Worm (Caenorhabditis elegans) whole organism, late embryonic: ENCODE measurements around the gene C17F4.12.

Source experiments
- C38D4.7 ChIP-seq: fragments of 200-800 bp; sonication (Bioruptor generic); optimal IDR thresholded peaks from 2 replicates; lab custom pipeline; 2018; ENCODE audit warnings: mild to moderate bottlenecking, missing genetic modification characterization, moderate library complexity, missing compliant biosample characterization
- Y22D7AL.16 ChIP-seq: sonication (generic microtip); optimal IDR thresholded peaks from 2 replicates; lab custom pipeline; 2016; ENCODE audit warnings: missing genetic modification characterization, missing compliant biosample characterization
- ceh-18 ChIP-seq: sonication (generic microtip); optimal IDR thresholded peaks from 2 replicates; lab custom pipeline; 2016; ENCODE audit warnings: missing genetic modification characterization, missing compliant biosample characterization
- ceh-34 ChIP-seq: sonication (generic microtip); optimal IDR thresholded peaks from 2 replicates; lab custom pipeline; 2016; ENCODE audit warnings: mild to moderate bottlenecking, missing genetic modification characterization, missing compliant biosample characterization
- ceh-48 ChIP-seq: sonication (generic microtip); optimal IDR thresholded peaks from 2 replicates; lab custom pipeline; 2016; ENCODE audit warnings: missing genetic modification characterization, inconsistent platforms, missing compliant biosample characterization
- ceh-6 ChIP-seq: fragments of 200-800 bp; sonication (Bioruptor generic); optimal IDR thresholded peaks from 2 replicates; lab custom pipeline; 2018; ENCODE audit warnings: mild to moderate bottlenecking, missing genetic modification characterization, missing compliant biosample characterization
- che-1 ChIP-seq: sonication (generic microtip); optimal IDR thresholded peaks from 2 replicates; lab custom pipeline; 2016; ENCODE audit warnings: mild to moderate bottlenecking, missing genetic modification characterization, missing compliant biosample characterization
- dmd-4 ChIP-seq: sonication (generic microtip); optimal IDR thresholded peaks from 2 replicates; lab custom pipeline; 2016; ENCODE audit warnings: borderline replicate concordance, missing genetic modification characterization, missing compliant biosample characterization
- fax-1 ChIP-seq: sonication (generic microtip); optimal IDR thresholded peaks from 2 replicates; lab custom pipeline; 2016; ENCODE audit warnings: missing genotype, missing genetic modification characterization, missing compliant biosample characterization
- fkh-10 ChIP-seq: fragments of 150-350 bp; optimal IDR thresholded peaks from 2 replicates; lab custom pipeline; 2014; ENCODE audit warnings: missing biosample characterization, missing genetic modification reagents, missing genetic modification characterization
- fkh-6 ChIP-seq: sonication (generic microtip); optimal IDR thresholded peaks from 2 replicates; lab custom pipeline; 2016; ENCODE audit warnings: missing genetic modification characterization, missing compliant biosample characterization
- hlh-15 ChIP-seq: sonication (generic microtip); optimal IDR thresholded peaks from 2 replicates; lab custom pipeline; 2016; ENCODE audit warnings: missing genetic modification characterization, missing compliant biosample characterization
- hlh-6 ChIP-seq: sonication (generic microtip); optimal IDR thresholded peaks from 2 replicates; lab custom pipeline; 2016; ENCODE audit warnings: missing genotype, missing genetic modification characterization, missing compliant biosample characterization
- lim-6 ChIP-seq: sonication (generic microtip); optimal IDR thresholded peaks from 2 replicates; lab custom pipeline; 2016; ENCODE audit warnings: missing genetic modification characterization, missing compliant biosample characterization
- madf-2 ChIP-seq: sonication (generic microtip); optimal IDR thresholded peaks from 2 replicates; lab custom pipeline; 2017; ENCODE audit warnings: missing genetic modification characterization, missing compliant biosample characterization
- mec-3 ChIP-seq: sonication (generic microtip); optimal IDR thresholded peaks from 2 replicates; lab custom pipeline; 2016; ENCODE audit warnings: borderline replicate concordance, missing genetic modification characterization, missing compliant biosample characterization
- nfya-1 ChIP-seq: sonication (generic microtip); optimal IDR thresholded peaks from 2 replicates; lab custom pipeline; 2017; ENCODE audit warnings: missing genetic modification characterization, mild to moderate bottlenecking, missing compliant biosample characterization, antibody characterized with exemption, moderate library complexity
- nhr-11 ChIP-seq: fragments of 150-350 bp; optimal IDR thresholded peaks from 2 replicates; lab custom pipeline; 2014; ENCODE audit warnings: missing biosample characterization, missing genetic modification characterization
- nhr-232 ChIP-seq: sonication (generic microtip); optimal IDR thresholded peaks from 2 replicates; lab custom pipeline; 2016; ENCODE audit warnings: missing genetic modification characterization, missing compliant biosample characterization
- npax-4 ChIP-seq: sonication (generic microtip); optimal IDR thresholded peaks from 2 replicates; lab custom pipeline; 2016; ENCODE audit warnings: missing genetic modification characterization, missing compliant biosample characterization
- odd-2 ChIP-seq: sonication (generic microtip); optimal IDR thresholded peaks from 2 replicates; lab custom pipeline; 2017; ENCODE audit warnings: antibody characterized with exemption, mild to moderate bottlenecking, missing genetic modification characterization, missing compliant biosample characterization
- pag-3 ChIP-seq: sonication (generic microtip); optimal IDR thresholded peaks from 2 replicates; lab custom pipeline; 2016; ENCODE audit warnings: missing compliant biosample characterization, missing genetic modification characterization, borderline replicate concordance
- pax-1 ChIP-seq: fragments of 150-350 bp; optimal IDR thresholded peaks from 2 replicates; lab custom pipeline; 2014; ENCODE audit warnings: missing biosample characterization, missing genetic modification characterization
- pqm-1 ChIP-seq: sonication (generic microtip); optimal IDR thresholded peaks from 2 replicates; lab custom pipeline; 2016; ENCODE audit warnings: missing genetic modification characterization, missing compliant biosample characterization
- pros-1 ChIP-seq: fragments of 150-350 bp; optimal IDR thresholded peaks from 2 replicates; lab custom pipeline; 2014; ENCODE audit warnings: missing biosample characterization, missing genetic modification reagents, missing genetic modification characterization
- ref-2 ChIP-seq: sonication (generic microtip); optimal IDR thresholded peaks from 2 replicates; lab custom pipeline; 2016; ENCODE audit warnings: missing genetic modification characterization, missing compliant biosample characterization
- sox-4 ChIP-seq: sonication (generic microtip); optimal IDR thresholded peaks from 2 replicates; lab custom pipeline; 2017; ENCODE audit warnings: mild to moderate bottlenecking, missing genetic modification characterization, inconsistent platforms, missing compliant biosample characterization
- syd-9 ChIP-seq: sonication (generic microtip); optimal IDR thresholded peaks from 2 replicates; lab custom pipeline; 2016; ENCODE audit warnings: mild to moderate bottlenecking, missing genetic modification characterization, moderate library complexity, missing compliant biosample characterization
- tbx-2 ChIP-seq: sonication (generic microtip); optimal IDR thresholded peaks from 2 replicates; lab custom pipeline; 2016; ENCODE audit warnings: missing genetic modification characterization, missing compliant biosample characterization
- unc-42 ChIP-seq: sonication (generic microtip); optimal IDR thresholded peaks from 2 replicates; lab custom pipeline; 2016; ENCODE audit warnings: missing genotype, missing genetic modification characterization, missing compliant biosample characterization
- unc-55 ChIP-seq: sonication (generic microtip); optimal IDR thresholded peaks from 2 replicates; lab custom pipeline; 2017; ENCODE audit warnings: missing biosample characterization, missing genetic modification reagents, missing genetic modification characterization
- ztf-16 ChIP-seq: sonication (generic microtip); optimal IDR thresholded peaks from 2 replicates; lab custom pipeline; 2017; ENCODE audit warnings: missing genetic modification characterization, missing compliant biosample characterization

Gene C17F4.12

ce11 chrII:3249406-3249805 lies 5.4 kb upstream of the C17F4.12 start, which contains the start of gene clec-124:
TSS of gene clec-124 (plus strand) at chrII:3249706.
- TF ChIP-seq hlh-15 (tag; lab: Kevin White, UChicago) (no peak), sox-4 (tag; lab: Kevin White, UChicago) (no peak), fax-1 (tag; lab: Kevin White, UChicago) (no peak), fkh-10 (GFP tag; lab: Kevin White, UChicago) (no peak), hlh-6 (no peak), mec-3 (tag; lab: Kevin White, UChicago) (no peak)
- TF ChIP-seq, all 69 proteins: peak for 0

DNA sequence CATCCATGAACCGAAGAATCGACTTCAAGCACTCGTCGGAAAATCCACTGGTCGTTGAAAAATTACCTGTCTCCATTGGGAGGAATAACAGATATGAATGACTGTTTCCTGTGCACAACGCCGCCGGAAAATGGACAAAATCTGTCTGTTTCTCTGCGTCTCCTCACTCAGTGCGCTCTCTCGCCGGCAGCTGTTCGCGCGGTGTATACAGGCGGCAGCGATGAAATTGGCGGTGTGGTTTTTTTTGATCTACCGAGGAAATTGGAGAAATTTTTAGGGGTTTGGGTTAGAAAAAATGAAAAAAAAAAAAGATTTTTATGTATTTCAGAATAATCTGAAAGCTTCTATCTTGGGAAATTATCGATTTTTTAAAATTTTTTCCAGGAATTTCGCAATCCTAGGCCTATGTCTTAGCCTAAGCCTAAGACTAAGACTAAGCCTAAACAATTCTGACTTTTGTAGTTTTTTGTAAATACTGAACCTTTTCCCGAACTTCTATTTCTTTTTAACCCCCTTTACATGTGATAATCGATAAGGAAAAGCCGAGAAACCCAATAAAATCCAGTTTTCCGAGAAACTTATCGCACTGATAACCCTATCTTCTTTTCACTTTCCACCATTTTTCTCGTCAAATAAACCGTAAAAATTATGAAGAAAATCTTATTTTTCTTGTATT lies 4.2 kb upstream of the C17F4.12 start, which contains the start of the genes fbxc-50 and C17F4.2:
TSS of gene fbxc-50 (minus strand) at position 81 of the 676 bp plus-strand sequence.
TSS of gene C17F4.2 (plus strand) at position 626 of the 676 bp plus-strand sequence.
- no peak for TF ChIP-seq ceh-18 (tag; lab: Kevin White, UChicago)
- TF ChIP-seq che-1 (tag; lab: Kevin White, UChicago) = no peak
- no peak for TF ChIP-seq pqm-1 (tag; lab: Kevin White, UChicago)
- no peak for TF ChIP-seq fkh-6 (tag; lab: Kevin White, UChicago)
- no peak for TF ChIP-seq npax-4 (tag; lab: Kevin White, UChicago)
- TF ChIP-seq madf-2 (tag; lab: Kevin White, UChicago) = no peak
- TF ChIP-seq C38D4.7 (GFP tag; lab: Kevin White, UChicago) = no peak
- TF ChIP-seq pax-1 (tag; lab: Kevin White, UChicago) = no peak
- TF ChIP-seq ceh-6 (GFP tag; lab: Kevin White, UChicago) = no peak
- TF ChIP-seq Y22D7AL.16 (tag; lab: Kevin White, UChicago) = no peak
- no peak for TF ChIP-seq ceh-34 (tag; lab: Kevin White, UChicago)

DNA sequence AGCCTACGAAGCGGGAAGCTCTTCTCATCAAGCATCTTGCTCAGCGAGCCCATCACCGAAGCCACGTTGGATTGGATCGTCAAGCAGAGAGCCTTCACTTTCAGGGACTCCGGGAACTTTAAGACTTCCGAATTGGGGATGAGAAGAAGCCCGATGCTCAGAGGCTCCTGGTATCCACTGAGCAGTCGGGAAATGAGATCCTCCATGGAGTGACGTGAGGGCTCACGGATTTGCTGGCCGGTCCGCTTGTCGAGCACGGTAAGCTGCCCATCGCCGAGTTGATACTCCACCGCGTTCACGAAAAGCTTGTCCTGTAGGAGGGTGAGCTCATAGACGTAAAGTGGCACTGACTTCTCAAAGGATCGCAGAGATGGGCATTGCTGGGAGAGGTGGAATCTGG lies 3.6 kb upstream of the C17F4.12 start:
- TF ChIP-seq npax-4 (tag; lab: Kevin White, UChicago) = no peak
- TF ChIP-seq ztf-16 (tag; lab: Kevin White, UChicago) = no peak
- no peak for TF ChIP-seq dmd-4 (tag; lab: Kevin White, UChicago)
- TF ChIP-seq pag-3 (tag; lab: Kevin White, UChicago) = no peak
- TF ChIP-seq ref-2 (tag; lab: Kevin White, UChicago) = no peak
- TF ChIP-seq nhr-232 (tag; lab: Kevin White, UChicago) = no peak
- no peak for TF ChIP-seq fkh-10 (GFP tag; lab: Kevin White, UChicago)
- TF ChIP-seq fax-1 (tag; lab: Kevin White, UChicago) = no peak
- no peak for TF ChIP-seq nfya-1 (tag; lab: Kevin White, UChicago)
- no peak for TF ChIP-seq che-1 (tag; lab: Kevin White, UChicago)
- no peak for TF ChIP-seq syd-9
- TF ChIP-seq odd-2 (tag; lab: Kevin White, UChicago) = no peak
- no peak for TF ChIP-seq unc-42 (tag; lab: Kevin White, UChicago)
- no peak for TF ChIP-seq unc-55 (GFP tag; lab: Kevin White, UChicago)
- no peak for TF ChIP-seq tbx-2 (tag; lab: Kevin White, UChicago)
- no peak for TF ChIP-seq nhr-11 (tag; lab: Kevin White, UChicago)
- TF ChIP-seq pax-1 (tag; lab: Kevin White, UChicago) = no peak
- no peak for TF ChIP-seq ceh-48 (tag; lab: Kevin White, UChicago)
- TF ChIP-seq ceh-18 (tag; lab: Kevin White, UChicago) = no peak

ce11 chrII:3245836-3246235 lies 1.9 kb upstream of the C17F4.12 start, which contains the start of gene C17F4.7:
TSS of gene C17F4.7 (minus strand) at chrII:3246015.
- no peak for TF ChIP-seq unc-42 (tag; lab: Kevin White, UChicago)
- no peak for TF ChIP-seq fax-1 (tag; lab: Kevin White, UChicago)
- TF ChIP-seq hlh-15 (tag; lab: Kevin White, UChicago) = no peak
- TF ChIP-seq lim-6 (tag; lab: Kevin White, UChicago) = no peak
- TF ChIP-seq ref-2 (tag; lab: Kevin White, UChicago) = no peak
- no peak for TF ChIP-seq fkh-10 (GFP tag; lab: Kevin White, UChicago)
- no peak for TF ChIP-seq pros-1 (tag; lab: Kevin White, UChicago)
- TF ChIP-seq nhr-232 (tag; lab: Kevin White, UChicago) = no peak
